Fruit fly (Drosophila melanogaster) whole organism, embryonic: ENCODE measurements around the gene Jhbp3.
A peak's percentile ranks its signal among the peaks of the same experiment; 100 is the strongest.

Experiments
- Antp ChIP-seq: fragments of 200-800 bp; sonication (Bioruptor generic); optimal IDR thresholded peaks from 3 replicates; lab custom pipeline; 2016; ENCODE audit warnings: missing biosample characterization, missing genetic modification characterization
- Bdp1 ChIP-seq: fragments of 200-800 bp; sonication (Bioruptor generic); optimal IDR thresholded peaks from 3 replicates; lab custom pipeline; 2016; ENCODE audit warnings: missing biosample characterization, missing genetic modification characterization
- Bgb ChIP-seq: fragments of 200-800 bp; sonication (Bioruptor generic); IDR thresholded peaks from 2 replicates; pipeline ENCODE4 v1.3.6; 2022; ENCODE audit warnings: missing biosample characterization, missing genetic modification characterization; ENCODE audit not compliant: partially characterized antibody
- CG11247 ChIP-seq: fragments of 200-800 bp; sonication (Bioruptor generic); IDR thresholded peaks from 2 replicates; pipeline ENCODE4 v1.3.6; 2022; ENCODE audit warnings: missing biosample characterization, missing genetic modification characterization
- CG11456 ChIP-seq: fragments of 200-800 bp; sonication (Bioruptor generic); IDR thresholded peaks from 3 replicates; pipeline ENCODE4 v1.3.6; 2022; ENCODE audit warnings: missing biosample characterization, missing genetic modification characterization
- CG11504 ChIP-seq: fragments of 200-800 bp; sonication (Bioruptor generic); optimal IDR thresholded peaks from 3 replicates; lab custom pipeline; 2019; ENCODE audit warnings: missing biosample characterization, mild to moderate bottlenecking, missing genetic modification characterization, moderate library complexity
- CG12659 ChIP-seq: fragments of 200-800 bp; sonication (Bioruptor generic); optimal IDR thresholded peaks from 3 replicates; lab custom pipeline; 2017; ENCODE audit warnings: mild to moderate bottlenecking, missing biosample characterization, missing genetic modification reagents, missing genetic modification characterization
- CG13287 ChIP-seq: fragments of 200-800 bp; sonication (Bioruptor generic); IDR thresholded peaks from 2 replicates; pipeline ENCODE4 v1.3.6; 2022; ENCODE audit warnings: missing biosample characterization, missing genetic modification characterization; ENCODE audit not compliant: partially characterized antibody
- CG13894 ChIP-seq: fragments of 200-800 bp; sonication (Bioruptor generic); optimal IDR thresholded peaks from 3 replicates; lab custom pipeline; 2018; ENCODE audit warnings: missing biosample characterization, mild to moderate bottlenecking, missing genetic modification characterization, moderate library complexity
- CG16813 ChIP-seq: fragments of 200-800 bp; sonication (Bioruptor generic); IDR thresholded peaks from 3 replicates; pipeline ENCODE4 v1.3.6; 2022; ENCODE audit warnings: missing biosample characterization, missing genetic modification characterization; ENCODE audit not compliant: partially characterized antibody
- CG17361 ChIP-seq: fragments of 200-800 bp; sonication (Bioruptor generic); IDR thresholded peaks from 3 replicates; pipeline ENCODE4 v1.3.6; 2022; ENCODE audit warnings: missing biosample characterization, missing genetic modification characterization
- CG2120 ChIP-seq: fragments of 200-800 bp; sonication (Bioruptor generic); optimal IDR thresholded peaks from 3 replicates; lab custom pipeline; 2016; ENCODE audit warnings: missing biosample characterization, missing genetic modification characterization
- CG32772 ChIP-seq: fragments of 200-800 bp; sonication (Bioruptor generic); IDR thresholded peaks from 2 replicates; pipeline ENCODE4 v1.3.6; 2022; ENCODE audit warnings: missing biosample characterization, missing genetic modification characterization
- CG4854 ChIP-seq: fragments of 200-800 bp; sonication (Bioruptor generic); optimal IDR thresholded peaks from 2 replicates; lab custom pipeline; 2016; ENCODE audit warnings: missing biosample characterization, missing genetic modification characterization, inconsistent platforms
- CG6689 ChIP-seq: fragments of 200-800 bp; sonication (Bioruptor generic); IDR thresholded peaks from 2 replicates; pipeline ENCODE4 v1.3.6; 2022; ENCODE audit warnings: missing biosample characterization, missing genetic modification characterization
- CG7271 ChIP-seq: fragments of 200-800 bp; sonication (Bioruptor generic); optimal IDR thresholded peaks from 2 replicates; lab custom pipeline; 2018; ENCODE audit warnings: missing biosample characterization, mild to moderate bottlenecking, missing genetic modification characterization, moderate library complexity
- CG7839 ChIP-seq: fragments of 200-800 bp; sonication (Bioruptor generic); optimal IDR thresholded peaks from 3 replicates; lab custom pipeline; 2018; ENCODE audit warnings: missing biosample characterization, mild to moderate bottlenecking, missing genetic modification characterization, moderate library complexity
- CG8944 ChIP-seq: fragments of 200-800 bp; sonication (Bioruptor generic); optimal IDR thresholded peaks from 3 replicates; lab custom pipeline; 2016; ENCODE audit warnings: missing biosample characterization, missing genetic modification characterization
- CG9876 ChIP-seq: fragments of 200-800 bp; sonication (Bioruptor generic); optimal IDR thresholded peaks from 2 replicates; lab custom pipeline; 2016; ENCODE audit warnings: missing biosample characterization, missing genetic modification characterization
- CTCF ChIP-seq: fragments of 200-800 bp; sonication (Bioruptor generic); optimal IDR thresholded peaks from 2 replicates; lab custom pipeline; 2017; ENCODE audit warnings: missing biosample characterization, mild to moderate bottlenecking, missing genetic modification characterization, moderate library complexity
- Chrac-16 ChIP-seq: fragments of 200-800 bp; sonication (Bioruptor generic); optimal IDR thresholded peaks from 3 replicates; lab custom pipeline; 2016; ENCODE audit warnings: missing biosample characterization, missing genetic modification characterization
- Gug ChIP-seq: fragments of 200-800 bp; sonication (Bioruptor generic); IDR thresholded peaks from 4 replicates; pipeline ENCODE4 v1.3.6; 2022; ENCODE audit warnings: missing biosample characterization, missing genetic modification characterization
- Hmr ChIP-seq: fragments of 200-800 bp; sonication (Bioruptor generic); optimal IDR thresholded peaks from 3 replicates; lab custom pipeline; 2017; ENCODE audit warnings: mild to moderate bottlenecking, missing biosample characterization, missing genetic modification reagents, missing genetic modification characterization
- Hr51 ChIP-seq, 2 experiments: fragments of 200-800 bp; sonication (Bioruptor generic); optimal IDR thresholded peaks; 2 replicates in 1 of 2; 3 replicates in 1 of 2; lab custom pipeline; 2016 to 2018; ENCODE audit warnings: missing biosample characterization in 2 of 2, missing genetic modification characterization in 2 of 2, mild to moderate bottlenecking in 1 of 2, moderate library complexity in 1 of 2
- Lhr ChIP-seq: fragments of 200-800 bp; sonication (Bioruptor generic); optimal IDR thresholded peaks from 3 replicates; lab custom pipeline; 2017; ENCODE audit warnings: mild to moderate bottlenecking, missing biosample characterization, missing genetic modification reagents, missing genetic modification characterization
- Pdp1 ChIP-seq, 2 experiments: fragments of 200-800 bp; sonication (Bioruptor generic); optimal IDR thresholded peaks; 3 replicates each; lab custom pipeline; 2016; ENCODE audit warnings: missing biosample characterization in 2 of 2, missing genetic modification characterization in 2 of 2, mild to moderate bottlenecking in 1 of 2, moderate library complexity in 1 of 2
- Ptx1 ChIP-seq: fragments of 200-800 bp; sonication (Bioruptor generic); IDR thresholded peaks from 2 replicates; pipeline ENCODE4 v1.3.6; 2022; ENCODE audit warnings: missing biosample characterization, missing genetic modification characterization
- Rfx ChIP-seq: fragments of 200-800 bp; sonication (Bioruptor generic); IDR thresholded peaks from 2 replicates; pipeline ENCODE4 v1.3.6; 2022; ENCODE audit warnings: missing biosample characterization, missing genetic modification characterization
- Side ChIP-seq: fragments of 200-800 bp; sonication (Bioruptor generic); optimal IDR thresholded peaks from 2 replicates; lab custom pipeline; 2016; ENCODE audit warnings: missing biosample characterization, missing genetic modification characterization
- Sox102F ChIP-seq: fragments of 200-800 bp; sonication (Bioruptor generic); optimal IDR thresholded peaks from 2 replicates; lab custom pipeline; 2018; ENCODE audit warnings: missing biosample characterization, mild to moderate bottlenecking, missing genetic modification characterization, moderate library complexity
- Trl ChIP-seq, 3 experiments: fragments of >200 bp in 2 of 3; fragments of 200-800 bp in 1 of 3; sonication (Bioruptor generic) in 1 of 3; optimal IDR thresholded peaks; 2 replicates in 1 of 3; 3 replicates in 2 of 3; lab custom pipeline; 2016 to 2017; ENCODE audit warnings: missing biosample characterization in 1 of 3, missing genetic modification characterization in 1 of 3
- Xbp1 ChIP-seq: fragments of 200-800 bp; sonication (Bioruptor generic); optimal IDR thresholded peaks from 3 replicates; lab custom pipeline; 2016; ENCODE audit warnings: missing biosample characterization, mild to moderate bottlenecking, missing genetic modification characterization
- al ChIP-seq: fragments of 200-800 bp; sonication (Bioruptor generic); IDR thresholded peaks from 2 replicates; pipeline ENCODE4 v1.3.6; 2022; ENCODE audit warnings: missing biosample characterization, missing genetic modification characterization
- chif ChIP-seq, 2 experiments: fragments of 200-800 bp; sonication (Bioruptor generic); optimal IDR thresholded peaks; 3 replicates each; lab custom pipeline; 2016; ENCODE audit warnings: missing biosample characterization in 2 of 2, missing genetic modification characterization in 2 of 2
- chn ChIP-seq: fragments of 200-800 bp; sonication (Bioruptor generic); optimal IDR thresholded peaks from 2 replicates; lab custom pipeline; 2016; ENCODE audit warnings: missing biosample characterization, missing genetic modification characterization
- dm ChIP-seq: fragments of 200-800 bp; sonication (Bioruptor generic); optimal IDR thresholded peaks from 3 replicates; lab custom pipeline; 2016; ENCODE audit warnings: missing biosample characterization, missing genetic modification characterization
- her ChIP-seq: fragments of 200-800 bp; sonication (Bioruptor generic); optimal IDR thresholded peaks from 2 replicates; lab custom pipeline; 2016; ENCODE audit warnings: missing biosample characterization, missing genetic modification characterization
- inv ChIP-seq: fragments of 200-800 bp; sonication (Bioruptor generic); IDR thresholded peaks from 2 replicates; pipeline ENCODE4 v1.3.6; 2022; ENCODE audit warnings: missing biosample characterization, missing genetic modification characterization; ENCODE audit not compliant: partially characterized antibody
- jing ChIP-seq: fragments of 200-800 bp; sonication (Bioruptor generic); optimal IDR thresholded peaks from 2 replicates; lab custom pipeline; 2018; ENCODE audit warnings: missing biosample characterization, mild to moderate bottlenecking, missing genetic modification characterization
- kay ChIP-seq: fragments of 200-800 bp; sonication (Bioruptor generic); optimal IDR thresholded peaks from 2 replicates; lab custom pipeline; 2016; ENCODE audit warnings: missing biosample characterization, missing genetic modification characterization
- lilli ChIP-seq: fragments of 200-800 bp; sonication (Bioruptor generic); optimal IDR thresholded peaks from 3 replicates; lab custom pipeline; 2016; ENCODE audit warnings: missing biosample characterization, missing genetic modification characterization
- otp ChIP-seq: fragments of 200-800 bp; sonication (Bioruptor generic); IDR thresholded peaks from 3 replicates; pipeline ENCODE4, ENCODE4 v1.3.6; 2022; ENCODE audit warnings: missing biosample characterization, missing genetic modification characterization
- phol ChIP-seq: fragments of 200-800 bp; sonication (Bioruptor generic); optimal IDR thresholded peaks from 3 replicates; lab custom pipeline; 2018; ENCODE audit warnings: missing biosample characterization, mild to moderate bottlenecking, missing genetic modification characterization, moderate library complexity
- sd ChIP-seq: fragments of 200-800 bp; sonication (Bioruptor generic); optimal IDR thresholded peaks from 3 replicates; lab custom pipeline; 2018; ENCODE audit warnings: missing biosample characterization, mild to moderate bottlenecking, missing genetic modification characterization, moderate library complexity
- sens ChIP-seq: fragments of 200-800 bp; sonication (Bioruptor generic); peaks from one replicate; lab custom pipeline; 2016; ENCODE audit warnings: missing biosample characterization, missing genetic modification characterization
- shn ChIP-seq: fragments of 200-800 bp; sonication (Bioruptor generic); optimal IDR thresholded peaks from 3 replicates; lab custom pipeline; 2016; ENCODE audit warnings: missing biosample characterization, missing genetic modification characterization
- sob ChIP-seq: fragments of 200-800 bp; sonication (Bioruptor generic); IDR thresholded peaks from 2 replicates; pipeline ENCODE4 v1.3.6; 2022; ENCODE audit warnings: missing biosample characterization, missing genetic modification characterization
- vnd ChIP-seq: fragments of 200-800 bp; sonication (Bioruptor generic); IDR thresholded peaks from 3 replicates; pipeline ENCODE4 v1.3.6; 2022; ENCODE audit warnings: missing biosample characterization, missing genetic modification characterization; ENCODE audit not compliant: partially characterized antibody
- vvl ChIP-seq: fragments of 200-800 bp; sonication (Bioruptor generic); IDR thresholded peaks from 2 replicates; pipeline ENCODE4 v1.3.6; 2022; ENCODE audit warnings: missing biosample characterization, missing genetic modification characterization
- wek ChIP-seq: fragments of 200-800 bp; sonication (Bioruptor generic); optimal IDR thresholded peaks from 3 replicates; lab custom pipeline; 2018; ENCODE audit warnings: missing biosample characterization, mild to moderate bottlenecking, missing genetic modification characterization, moderate library complexity

The Jhbp3 gene

DNA sequence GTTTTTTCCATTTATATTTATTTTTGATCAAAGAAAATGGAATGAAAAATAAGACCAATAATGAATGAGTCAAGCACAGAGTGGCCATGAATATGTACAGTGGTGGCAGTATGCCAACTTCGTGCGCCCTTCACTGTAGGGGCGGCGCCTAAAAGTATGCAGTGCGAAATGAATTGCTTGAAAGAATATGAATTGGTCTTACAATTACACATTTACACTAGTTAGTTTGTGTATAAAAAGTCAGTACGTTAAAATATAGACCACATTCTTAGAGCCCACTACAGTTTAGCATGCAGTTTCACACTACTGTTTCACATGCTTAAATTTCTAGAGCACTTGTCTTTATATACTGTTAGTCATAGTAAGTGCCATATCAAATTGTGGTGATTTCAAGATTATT lies 7.6 kb upstream of the Jhbp3 start (continued):
- TF ChIP-seq CG32772 (GFP tag; lab: Robert Waterston, UW) (no peak), phol (tag; lab: Kevin White, UChicago) (peak; percentile 20), otp (GFP tag; lab: Robert Waterston, UW) (0 out of 3 replicates have a peak, but pooled peaks have one; percentile 5), her (peak; percentile 3), kay (GFP tag; lab: Kevin White, UChicago) (peak; percentile 96), chn (GFP tag; lab: Kevin White, UChicago) (peak; percentile 10), CG11456 (GFP tag; lab: Robert Waterston, UW) (0 out of 3 replicates have a peak, but pooled peaks have one; percentile 12), CG11247 (GFP tag; lab: Robert Waterston, UW) (no peak), CG6689 (no peak), CG4854 (GFP tag; lab: Kevin White, UChicago) (no peak), dm (GFP tag; lab: Kevin White, UChicago) (no peak), Bgb (GFP tag; lab: Robert Waterston, UW) (peak; percentile 60), CG2120 (peak; percentile 33), inv (GFP tag; lab: Robert Waterston, UW) (peak; percentile 28; the same call in 1 of the 2 replicates), Hmr (GFP tag; lab: Kevin White, UChicago) (peak; percentile 40), Antp (peak; percentile 22), CG13894 (no peak), CG17361 (0 out of 3 replicates have a peak, but pooled peaks have one; percentile 17), al (GFP tag; lab: Robert Waterston, UW) (no peak), CG13287 (peak; percentile 14; the same call in 1 of the 2 replicates), CG16813 (GFP tag; lab: Robert Waterston, UW) (peak; percentile 38), sd (tag; lab: Kevin White, UChicago) (peak; percentile 43), Sox102F (GFP tag; lab: Kevin White, UChicago) (peak; percentile 5), Pdp1 (GFP tag; optimal IDR thresholded peaks at IDR 0.05; lab: Kevin White, UChicago) (peak in 1 of 2 experiments; percentile 13), CG11504 (peak; percentile 18), Gug (peak; percentile 25; the same call in 1 of the 4 replicates), Rfx (GFP tag; lab: Robert Waterston, UW) (peak; percentile 50; the same call in 1 of the 2 replicates), Side (peak; percentile 14), CG7271 (tag; lab: Kevin White, UChicago) (no peak), Bdp1 (GFP tag; lab: Kevin White, UChicago) (no peak), Chrac-16 (GFP tag; lab: Kevin White, UChicago) (peak; percentile 21), Hr51 (GFP tag; optimal IDR thresholded peaks at IDR 0.05; lab: Kevin White, UChicago) (no peak), CG12659 (GFP tag; lab: Kevin White, UChicago) (peak; percentile 12), Ptx1 (GFP tag; lab: Robert Waterston, UW) (0 out of 2 replicates have a peak, but pooled peaks have one; percentile 16), Xbp1 (GFP tag; lab: Kevin White, UChicago) (peak; percentile 31), lilli (GFP tag; lab: Kevin White, UChicago) (peak; percentile 20), CTCF (GFP tag; lab: Kevin White, UChicago) (peak; percentile 83), wek (GFP tag; lab: Kevin White, UChicago) (no peak), Trl (optimal IDR thresholded peaks at IDR 0.05; lab: Kevin White, UChicago) (no peak), Trl (GFP tag; optimal IDR thresholded peaks at IDR 0.05; lab: Kevin White, UChicago) (no peak), CG8944 (GFP tag; lab: Kevin White, UChicago) (no peak), vnd (0 out of 3 replicates have a peak, but pooled peaks have one; percentile 31), Lhr (GFP tag; lab: Kevin White, UChicago) (peak; percentile 26), chif (GFP tag; optimal IDR thresholded peaks at IDR 0.05; lab: Kevin White, UChicago) (peak in 1 of 2 experiments; percentile 5), sob (GFP tag; lab: Robert Waterston, UW) (peak; percentile 25; the same call in 1 of the 2 replicates), CG9876 (GFP tag; lab: Kevin White, UChicago) (peak; percentile 13), vvl (GFP tag; lab: Robert Waterston, UW) (peak; percentile 57; the same call in 1 of the 2 replicates), CG7839 (tag; lab: Kevin White, UChicago) (peak; percentile 4), sens (GFP tag; lab: Kevin White, UChicago) (peak; percentile 56), shn (GFP tag; lab: Kevin White, UChicago) (peak; percentile 44), jing (GFP tag; lab: Kevin White, UChicago) (no peak)
